Fruit fly (Drosophila melanogaster) whole organism, embryonic: ENCODE data around the gene CG46307.

Source experiments
- ATbp ChIP-seq: fragments of 200-800 bp; sonication (Bioruptor generic); optimal IDR thresholded peaks from 2 replicates; lab custom pipeline; 2017; ENCODE audit warnings: missing biosample characterization, mild to moderate bottlenecking, missing genetic modification characterization, missing genetic modification reagents
- CG10431 ChIP-seq: fragments of 200-800 bp; sonication (Bioruptor generic); optimal IDR thresholded peaks from 3 replicates; lab custom pipeline; 2018; ENCODE audit warnings: missing biosample characterization, mild to moderate bottlenecking, missing genetic modification characterization
- CG10565 ChIP-seq: fragments of 200-800 bp; sonication (Bioruptor generic); optimal IDR thresholded peaks from 3 replicates; lab custom pipeline; 2016; ENCODE audit warnings: missing biosample characterization, mild to moderate bottlenecking, missing genetic modification characterization
- CG12155 ChIP-seq: fragments of 200-800 bp; sonication (Bioruptor generic); optimal IDR thresholded peaks from 3 replicates; lab custom pipeline; 2016; ENCODE audit warnings: missing biosample characterization, missing genetic modification characterization
- CG13424 ChIP-seq: fragments of 200-800 bp; sonication (Bioruptor generic); optimal IDR thresholded peaks from 2 replicates; lab custom pipeline; 2019; ENCODE audit warnings: missing biosample characterization, mild to moderate bottlenecking, missing genetic modification characterization, moderate library complexity
- CG13624 ChIP-seq: fragments of 200-800 bp; sonication (Bioruptor generic); optimal IDR thresholded peaks from 2 replicates; lab custom pipeline; 2016; ENCODE audit warnings: missing biosample characterization, missing genetic modification characterization
- CG15479 ChIP-seq: fragments of 200-800 bp; sonication (Bioruptor generic); optimal IDR thresholded peaks from 3 replicates; lab custom pipeline; 2019; ENCODE audit warnings: missing biosample characterization, mild to moderate bottlenecking, missing genetic modification characterization, moderate library complexity
- CG1603 ChIP-seq: fragments of 200-800 bp; sonication (Bioruptor generic); optimal IDR thresholded peaks from 2 replicates; lab custom pipeline; 2019; ENCODE audit warnings: missing biosample characterization, mild to moderate bottlenecking, missing genetic modification characterization, moderate library complexity
- CG30020 ChIP-seq: fragments of 200-800 bp; optimal IDR thresholded peaks from 2 replicates; lab custom pipeline; 2019; ENCODE audit warnings: missing biosample characterization, mild to moderate bottlenecking, missing genetic modification characterization, moderate library complexity
- CG6175 ChIP-seq: fragments of 200-800 bp; sonication (Bioruptor generic); IDR thresholded peaks from 3 replicates; pipeline ENCODE4 v1.3.6; 2022; ENCODE audit warnings: missing biosample characterization, missing genetic modification characterization
- CG6813 ChIP-seq: fragments of 200-800 bp; sonication (Bioruptor generic); optimal IDR thresholded peaks from 2 replicates; lab custom pipeline; 2017; ENCODE audit warnings: missing biosample characterization, missing genetic modification characterization, mild to moderate bottlenecking, moderate library complexity, missing genetic modification reagents
- CG7745 ChIP-seq: fragments of 200-800 bp; sonication (Bioruptor generic); optimal IDR thresholded peaks from 2 replicates; lab custom pipeline; 2018; ENCODE audit warnings: missing biosample characterization, mild to moderate bottlenecking, missing genetic modification characterization, moderate library complexity
- CG8388 ChIP-seq: fragments of 200-800 bp; sonication (Bioruptor generic); optimal IDR thresholded peaks from 2 replicates; lab custom pipeline; 2019; ENCODE audit warnings: missing biosample characterization, mild to moderate bottlenecking, missing genetic modification characterization, moderate library complexity
- CG8944 ChIP-seq: fragments of 200-800 bp; sonication (Bioruptor generic); optimal IDR thresholded peaks from 3 replicates; lab custom pipeline; 2016; ENCODE audit warnings: missing biosample characterization, missing genetic modification characterization
- CG9215 ChIP-seq: fragments of 200-800 bp; sonication (Bioruptor generic); IDR thresholded peaks from 2 replicates; pipeline ENCODE4 v1.3.6; 2022; ENCODE audit warnings: missing biosample characterization, missing genetic modification characterization
- CHES-1-like ChIP-seq: fragments of 200-800 bp; sonication (Bioruptor generic); optimal IDR thresholded peaks from 2 replicates; lab custom pipeline; 2016; ENCODE audit warnings: missing biosample characterization, missing genetic modification characterization
- D19B ChIP-seq: fragments of 200-800 bp; sonication (Bioruptor generic); optimal IDR thresholded peaks from 2 replicates; lab custom pipeline; 2017; ENCODE audit warnings: missing biosample characterization, mild to moderate bottlenecking, missing genetic modification characterization
- E2f2 ChIP-seq: fragments of 200-800 bp; sonication (Bioruptor generic); IDR thresholded peaks from 2 replicates; pipeline ENCODE4 v1.3.6; 2022; ENCODE audit warnings: missing biosample characterization, missing genetic modification characterization
- ERR ChIP-seq: fragments of 200-800 bp; sonication (Bioruptor generic); optimal IDR thresholded peaks from 2 replicates; lab custom pipeline; 2016; ENCODE audit warnings: missing biosample characterization, missing genetic modification characterization
- Hr3 ChIP-seq: fragments of 200-800 bp; sonication (Bioruptor generic); optimal IDR thresholded peaks from 3 replicates; lab custom pipeline; 2016; ENCODE audit warnings: missing biosample characterization, missing genetic modification characterization
- Hr39 ChIP-seq: fragments of >200 bp; optimal IDR thresholded peaks from 2 replicates; lab custom pipeline; 2017
- Hr78 ChIP-seq, 2 experiments: fragments of 200-800 bp in 1 of 2; fragments of >200 bp in 1 of 2; sonication (Bioruptor generic) in 1 of 2; optimal IDR thresholded peaks; 2 replicates each; lab custom pipeline; 2017 to 2019; ENCODE audit warnings: missing biosample characterization in 2 of 2, missing genetic modification characterization in 2 of 2, mild to moderate bottlenecking in 1 of 2, moderate library complexity in 1 of 2
- Hsf ChIP-seq: fragments of 200-800 bp; sonication (Bioruptor generic); optimal IDR thresholded peaks from 3 replicates; lab custom pipeline; 2016; ENCODE audit warnings: missing biosample characterization, missing genetic modification characterization
- MBD-R2 ChIP-seq: fragments of 200-800 bp; sonication (Bioruptor generic); IDR thresholded peaks from 2 replicates; pipeline ENCODE4 v1.3.6; 2022; ENCODE audit warnings: missing biosample characterization, missing genetic modification characterization
- NfI ChIP-seq: fragments of 200-800 bp; sonication (Bioruptor generic); optimal IDR thresholded peaks from 3 replicates; lab custom pipeline; 2018; ENCODE audit warnings: missing biosample characterization, mild to moderate bottlenecking, missing genetic modification characterization, moderate library complexity
- Sin3A ChIP-seq: fragments of >200 bp; optimal IDR thresholded peaks from 2 replicates; lab custom pipeline; 2018
- Sry-β ChIP-seq: fragments of 200-800 bp; sonication (Bioruptor generic); optimal IDR thresholded peaks from 2 replicates; lab custom pipeline; 2018; ENCODE audit warnings: missing biosample characterization, mild to moderate bottlenecking, missing genetic modification characterization, moderate library complexity
- Sry-δ ChIP-seq: fragments of 200-800 bp; sonication (Bioruptor generic); optimal IDR thresholded peaks from 2 replicates; lab custom pipeline; 2016; ENCODE audit warnings: missing biosample characterization, missing genetic modification characterization
- Trl ChIP-seq, 3 experiments: fragments of >200 bp in 2 of 3; fragments of 200-800 bp in 1 of 3; sonication (Bioruptor generic) in 1 of 3; optimal IDR thresholded peaks; 2 replicates in 1 of 3; 3 replicates in 2 of 3; lab custom pipeline; 2016 to 2017; ENCODE audit warnings: missing biosample characterization in 1 of 3, missing genetic modification characterization in 1 of 3
- YL-1 ChIP-seq: fragments of 200-800 bp; sonication (Bioruptor generic); optimal IDR thresholded peaks from 3 replicates; lab custom pipeline; 2017; ENCODE audit warnings: missing biosample characterization, mild to moderate bottlenecking, missing genetic modification characterization
- ap ChIP-seq: fragments of 200-800 bp; sonication (Bioruptor generic); IDR thresholded peaks from 2 replicates; pipeline ENCODE4 v1.3.6; 2022; ENCODE audit warnings: missing biosample characterization, missing genetic modification characterization
- ara ChIP-seq: fragments of 200-800 bp; sonication (Bioruptor generic); IDR thresholded peaks from 2 replicates; pipeline ENCODE4 v1.3.6; 2022; ENCODE audit warnings: missing biosample characterization, missing genetic modification characterization
- ato ChIP-seq: fragments of 200-800 bp; sonication (Bioruptor generic); IDR thresholded peaks from 2 replicates; pipeline ENCODE4 v1.3.6; 2022; ENCODE audit warnings: missing biosample characterization, missing genetic modification characterization; ENCODE audit not compliant: partially characterized antibody
- bowl ChIP-seq: fragments of 200-800 bp; sonication (Bioruptor generic); IDR thresholded peaks from 2 replicates; pipeline ENCODE4 v1.3.6; 2022; ENCODE audit warnings: missing biosample characterization, missing genetic modification characterization
- cg ChIP-seq: fragments of 200-800 bp; sonication (Bioruptor generic); optimal IDR thresholded peaks from 3 replicates; lab custom pipeline; 2019; ENCODE audit warnings: missing biosample characterization, mild to moderate bottlenecking, missing genetic modification characterization, moderate library complexity
- chif ChIP-seq, 2 experiments: fragments of 200-800 bp; sonication (Bioruptor generic); optimal IDR thresholded peaks; 3 replicates each; lab custom pipeline; 2016; ENCODE audit warnings: missing biosample characterization in 2 of 2, missing genetic modification characterization in 2 of 2
- chinmo ChIP-seq: fragments of 200-800 bp; sonication (Bioruptor generic); IDR thresholded peaks from 4 replicates; pipeline ENCODE4 v1.3.6; 2022; ENCODE audit warnings: missing biosample characterization, missing genetic modification characterization; ENCODE audit not compliant: partially characterized antibody
- crol ChIP-seq: fragments of 200-800 bp; sonication (Bioruptor generic); IDR thresholded peaks from 2 replicates; pipeline ENCODE4 v1.3.6; 2022; ENCODE audit warnings: missing biosample characterization, missing genetic modification characterization
- dm ChIP-seq: fragments of 200-800 bp; sonication (Bioruptor generic); optimal IDR thresholded peaks from 3 replicates; lab custom pipeline; 2016; ENCODE audit warnings: missing biosample characterization, missing genetic modification characterization
- gcm ChIP-seq: fragments of 200-800 bp; sonication (Bioruptor generic); optimal IDR thresholded peaks from 2 replicates; lab custom pipeline; 2019; ENCODE audit warnings: missing biosample characterization, mild to moderate bottlenecking, missing genetic modification characterization, moderate library complexity
- gro ChIP-seq: fragments of 200-800 bp; sonication (Bioruptor generic); optimal IDR thresholded peaks from 2 replicates; lab custom pipeline; 2016; ENCODE audit warnings: missing biosample characterization, missing genetic modification characterization
- lov ChIP-seq, 2 experiments: fragments of 200-800 bp in 1 of 2; fragments of >200 bp in 1 of 2; sonication (Bioruptor generic) in 1 of 2; IDR thresholded peaks in 1 of 2; optimal IDR thresholded peaks in 1 of 2; 2 replicates in 1 of 2; 3 replicates in 1 of 2; pipeline versions ENCODE4 v1.3.6 to Lab custom; 2017 to 2022; ENCODE audit warnings: missing biosample characterization in 1 of 2, missing genetic modification characterization in 1 of 2
- mld ChIP-seq: fragments of 200-800 bp; sonication (Bioruptor generic); IDR thresholded peaks from 3 replicates; pipeline ENCODE4 v1.3.6; 2022; ENCODE audit warnings: missing biosample characterization, missing genetic modification characterization; ENCODE audit not compliant: partially characterized antibody
- nerfin-1 ChIP-seq: fragments of 200-800 bp; sonication (Bioruptor generic); optimal IDR thresholded peaks from 3 replicates; lab custom pipeline; 2019; ENCODE audit warnings: missing biosample characterization, mild to moderate bottlenecking, missing genetic modification characterization, moderate library complexity
- nmo ChIP-seq: fragments of 200-800 bp; sonication (Bioruptor generic); optimal IDR thresholded peaks from 2 replicates; lab custom pipeline; 2018; ENCODE audit warnings: missing biosample characterization, mild to moderate bottlenecking, missing genetic modification characterization, moderate library complexity
- pfk ChIP-seq: fragments of 200-800 bp; sonication (Bioruptor generic); optimal IDR thresholded peaks from 2 replicates; lab custom pipeline; 2018; ENCODE audit warnings: missing biosample characterization, mild to moderate bottlenecking, missing genetic modification characterization, moderate library complexity
- zen ChIP-seq: fragments of 200-800 bp; sonication (Bioruptor generic); optimal IDR thresholded peaks from 3 replicates; lab custom pipeline; 2018; ENCODE audit warnings: missing biosample characterization, mild to moderate bottlenecking, missing genetic modification characterization, moderate library complexity

Gene CG46307

DNA sequence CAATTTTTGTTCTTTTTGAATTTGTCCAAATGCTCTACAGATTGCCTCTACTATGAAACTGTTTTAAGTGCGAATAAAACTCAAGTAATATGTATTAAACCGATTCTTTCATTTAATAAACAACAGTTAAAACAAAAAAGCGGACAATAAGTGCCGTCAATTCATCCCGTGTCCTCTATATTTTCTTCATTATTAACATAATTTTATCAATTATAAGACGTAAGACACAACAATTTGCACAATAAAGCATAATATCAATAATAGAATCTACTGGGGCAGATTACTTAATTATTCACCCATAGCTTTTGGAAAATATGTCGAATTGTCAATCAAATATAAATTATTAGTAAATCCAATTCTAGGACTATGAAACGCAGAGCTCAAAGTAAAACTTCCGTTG, 68.6 kb downstream of the CG46307 start, which contains the start of gene CG31627:
CG31627 (plus strand) TSS at position 301 of the 400 bp plus-strand sequence.
- TF ChIP-seq CG30020: no peak

dm6 chr2L:21178436-21179216, 74.3 kb downstream of the CG46307 start:
- TF ChIP-seq CG7745 (tag; lab: Kevin White, UChicago) (no peak), Hr78 (GFP tag; optimal IDR thresholded peaks at IDR 0.05; lab: Kevin White, UChicago) (peak in 1 of 2 experiments; percentile 86), nmo (no peak), CG15479 (GFP tag; lab: Kevin White, UChicago) (peak; percentile 49), gro (no peak), CG10565 (GFP tag; lab: Kevin White, UChicago) (no peak), Hr3 (no peak), crol (GFP tag; lab: Robert Waterston, UW) (peak; percentile 82), CG8944 (no peak), CG12155 (no peak), CG13624 (GFP tag; lab: Kevin White, UChicago) (no peak), lov (optimal IDR thresholded peaks at IDR 0.05; lab: Kevin White, UChicago) (no peak), lov (GFP tag; IDR thresholded peaks at IDR 0.05; lab: Robert Waterston, UW) (no peak), bowl (GFP tag; lab: Robert Waterston, UW) (no peak), CG1603 (tag; lab: Kevin White, UChicago) (no peak), CG8388 (GFP tag; lab: Kevin White, UChicago) (no peak), CHES-1-like (no peak), CG9215 (no peak), ato (GFP tag; lab: Robert Waterston, UW) (no peak), CG10431 (GFP tag; lab: Kevin White, UChicago) (no peak), Hr39 (no peak), gcm (GFP tag; lab: Kevin White, UChicago) (no peak), YL-1 (GFP tag; lab: Kevin White, UChicago) (no peak), ERR (no peak), zen (tag; lab: Kevin White, UChicago) (no peak), Hsf (GFP tag; lab: Kevin White, UChicago) (no peak), chinmo (GFP tag; lab: Robert Waterston, UW) (0 out of 4 replicates have a peak, but pooled peaks have one; percentile 66), ara (no peak), cg (peak; percentile 68), nerfin-1 (no peak), mld (GFP tag; lab: Robert Waterston, UW) (no peak), ATbp (GFP tag; lab: Kevin White, UChicago) (no peak), E2f2 (GFP tag; lab: Robert Waterston, UW) (no peak), MBD-R2 (GFP tag; lab: Robert Waterston, UW) (no peak), Sry-δ (GFP tag; lab: Kevin White, UChicago) (no peak), chif (GFP tag; optimal IDR thresholded peaks at IDR 0.05; lab: Kevin White, UChicago) (no peak), Sry-β (GFP tag; lab: Kevin White, UChicago) (no peak), ap (GFP tag; lab: Robert Waterston, UW) (no peak), Trl (optimal IDR thresholded peaks at IDR 0.05; lab: Kevin White, UChicago) (peak in 1 of 2 experiments; percentile 52), Trl (GFP tag; optimal IDR thresholded peaks at IDR 0.05; lab: Kevin White, UChicago) (no peak), D19B (GFP tag; lab: Kevin White, UChicago) (no peak), CG6813 (GFP tag; lab: Kevin White, UChicago) (no peak), CG6175 (GFP tag; lab: Robert Waterston, UW) (no peak), pfk (GFP tag; lab: Kevin White, UChicago) (no peak), NfI (GFP tag; lab: Kevin White, UChicago) (no peak), Sin3A (lab: Kevin White, UChicago) (no peak), dm (GFP tag; lab: Kevin White, UChicago) (peak; percentile 84), CG13424 (no peak)
